Fruit fly (Drosophila melanogaster): ENCODE data around the gene MED14.

MED14 gene

DNA sequence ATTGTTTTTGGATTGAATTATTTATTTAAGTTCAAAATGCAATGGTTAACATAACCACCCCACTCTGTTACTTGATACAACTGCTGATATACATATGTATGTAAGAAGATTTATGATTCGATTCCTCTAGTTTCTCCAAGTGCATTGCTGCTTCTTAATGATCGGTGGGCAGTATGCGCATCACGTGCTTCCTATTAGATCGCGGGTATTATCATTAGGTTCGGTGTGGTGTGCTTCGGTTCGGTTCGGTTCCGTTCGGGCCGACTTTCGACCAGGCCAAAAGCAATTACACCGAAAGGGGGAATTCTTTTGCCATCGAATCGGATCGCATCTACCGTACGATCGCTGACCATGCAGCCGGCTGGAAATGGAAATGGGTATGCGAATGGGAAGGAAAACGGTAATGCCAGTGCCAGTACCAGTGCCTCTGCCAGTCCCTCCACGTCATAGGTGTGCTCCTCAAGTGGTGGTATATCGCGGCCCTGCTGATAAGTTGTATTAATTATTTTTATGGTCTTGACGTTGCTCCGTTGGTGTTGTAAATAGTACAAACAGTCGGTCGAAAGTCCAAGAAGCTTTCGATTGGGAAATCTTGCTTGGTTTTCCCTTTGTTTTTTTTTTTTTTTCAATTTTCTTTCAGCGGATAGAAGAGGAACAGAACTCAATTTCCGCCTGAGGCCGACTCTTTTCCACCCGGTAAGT is 44.4 kb downstream of the MED14 start:
- TF ChIP-seq CG17801 (GFP tag; optimal IDR thresholded peaks at IDR 0.05; ENCODE audit: partially characterized antibody) = no peak

DNA sequence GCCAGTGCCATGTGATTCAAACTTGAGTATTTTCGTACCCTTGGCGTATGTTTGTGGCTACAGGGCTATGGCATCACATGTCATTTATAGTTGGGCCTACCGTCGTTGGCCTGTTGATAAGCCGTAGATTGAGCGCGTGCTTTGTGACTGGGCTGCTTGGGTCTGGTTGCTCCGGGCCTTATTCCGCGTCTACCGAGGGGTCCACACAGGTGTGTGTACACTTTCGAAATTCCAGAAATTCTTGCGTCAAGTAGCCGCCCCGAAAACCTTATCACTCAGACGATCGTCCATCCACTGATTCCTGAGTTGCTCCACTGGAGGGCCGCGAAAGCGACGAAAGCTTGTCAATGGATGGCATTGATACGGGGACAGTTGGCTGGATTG is 45.0 kb downstream of the MED14 start:
- TF ChIP-seq CG17801 (GFP tag; optimal IDR thresholded peaks at IDR 0.05; ENCODE audit: partially characterized antibody) = no peak

DNA sequence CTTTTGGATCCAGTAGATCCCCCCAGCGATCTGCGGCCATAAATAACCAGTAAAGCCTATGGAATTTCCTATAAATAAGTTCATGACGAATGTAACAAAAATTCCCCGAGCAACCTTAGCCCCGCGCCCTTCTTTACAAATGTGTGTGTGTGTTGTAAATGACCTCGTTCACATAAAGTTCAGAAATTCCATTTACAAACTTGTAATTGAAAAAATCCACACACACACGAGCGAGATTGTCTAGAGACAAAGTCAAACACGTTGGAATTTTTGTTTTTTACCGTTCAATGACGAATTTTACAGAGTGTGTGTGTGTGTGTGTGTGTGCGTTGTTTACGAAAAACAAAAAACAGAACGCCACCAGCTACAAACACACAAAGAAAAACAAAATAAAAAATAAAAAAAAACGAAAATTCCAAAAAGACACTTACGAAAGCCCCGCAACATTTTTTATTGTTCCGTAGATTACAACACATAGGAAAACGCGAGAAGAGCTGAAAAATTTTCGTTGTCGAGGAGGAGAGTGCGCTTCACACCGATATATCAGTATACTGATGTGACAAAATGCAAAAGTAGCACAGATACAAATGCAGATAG is 45.8 kb downstream of the MED14 start:
- TF ChIP-seq CG17801 (GFP tag; optimal IDR thresholded peaks at IDR 0.05; ENCODE audit: partially characterized antibody) = no peak

DNA sequence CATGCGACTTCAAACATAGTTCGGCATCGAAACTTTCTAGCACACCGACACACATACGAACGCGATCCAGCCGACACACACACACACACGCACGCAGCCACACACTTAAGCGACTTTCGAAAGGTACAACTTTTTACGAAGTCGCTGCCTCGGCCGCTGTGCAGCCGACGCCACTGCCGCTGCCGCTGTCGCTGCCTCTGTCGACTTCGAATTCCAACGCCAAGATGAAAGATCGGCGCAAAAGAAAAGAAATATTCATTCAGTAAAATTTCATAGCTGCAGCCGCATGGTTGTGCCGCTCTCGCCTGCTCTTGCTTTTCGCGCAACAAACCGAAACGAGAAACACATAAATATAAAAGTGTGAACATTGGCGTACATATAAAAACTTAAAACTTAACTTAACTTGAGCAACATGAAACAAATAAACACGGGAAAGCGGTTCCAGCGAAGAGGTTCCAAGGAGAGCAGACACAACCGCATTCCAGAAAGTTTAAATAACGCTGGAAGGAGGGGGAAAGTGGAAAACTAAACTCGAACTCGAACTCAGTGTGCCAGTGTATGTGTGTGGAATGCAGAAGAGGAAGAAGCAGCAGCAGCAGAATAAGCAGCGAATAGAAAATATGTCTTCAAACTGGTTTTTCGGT is 46.5 kb downstream of the MED14 start:
- TF ChIP-seq CG17801 (GFP tag; optimal IDR thresholded peaks at IDR 0.05; ENCODE audit: partially characterized antibody) = no peak

DNA sequence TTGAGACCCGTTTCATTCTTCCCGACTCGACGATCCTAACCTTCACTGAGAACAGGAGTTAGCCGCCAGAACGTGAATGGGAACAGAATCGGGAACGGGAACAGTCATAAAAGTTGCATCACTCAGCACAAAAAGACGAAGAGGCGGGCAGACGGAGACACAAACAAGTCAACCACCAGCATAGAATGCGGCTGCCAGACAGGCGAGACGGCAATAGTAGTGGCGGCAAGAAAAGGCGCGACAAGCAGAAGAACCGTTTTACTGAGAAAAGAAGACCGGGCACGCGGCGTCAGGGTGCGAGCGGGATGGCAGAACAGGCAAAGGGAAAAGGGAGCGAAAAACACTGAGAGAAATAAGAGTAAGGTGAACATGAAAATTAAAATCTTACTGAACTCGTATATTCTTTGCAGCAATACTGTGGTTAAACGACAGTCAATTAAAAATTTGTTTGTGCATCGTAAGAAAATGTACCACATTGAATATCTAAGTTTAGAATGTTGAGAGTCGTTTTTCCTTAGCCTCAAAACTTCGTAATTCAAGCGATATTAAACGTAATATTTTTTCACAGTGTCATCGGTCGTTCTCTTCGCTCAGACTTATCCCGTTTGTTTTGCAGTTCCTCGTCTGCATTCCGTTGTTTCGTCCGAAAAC is 47.4 kb downstream of the MED14 start:
- TF ChIP-seq CG17801 (GFP tag; optimal IDR thresholded peaks at IDR 0.05; ENCODE audit: partially characterized antibody) = peak; percentile 88

DNA sequence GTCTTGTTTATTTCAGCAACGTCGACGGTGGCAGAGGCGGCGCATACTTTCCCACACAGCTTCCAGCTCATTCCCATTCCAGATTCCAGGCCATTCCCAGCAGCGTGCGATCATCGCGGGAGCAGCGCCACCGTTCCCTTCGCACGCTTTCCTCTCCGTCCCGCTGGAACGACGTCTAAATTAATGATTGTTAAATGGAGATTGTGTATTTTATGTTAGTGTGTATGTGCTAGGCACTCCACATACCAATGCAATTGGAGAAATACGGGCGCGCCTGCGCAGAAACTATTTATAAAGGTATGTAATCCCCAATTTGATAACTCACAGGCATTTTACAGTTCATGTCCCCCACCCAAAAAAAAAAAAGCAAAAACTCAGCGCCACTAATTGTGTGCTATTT is 48.4 kb downstream of the MED14 start:
- no peak for TF ChIP-seq CG17801 (GFP tag; optimal IDR thresholded peaks at IDR 0.05; ENCODE audit: partially characterized antibody)

DNA sequence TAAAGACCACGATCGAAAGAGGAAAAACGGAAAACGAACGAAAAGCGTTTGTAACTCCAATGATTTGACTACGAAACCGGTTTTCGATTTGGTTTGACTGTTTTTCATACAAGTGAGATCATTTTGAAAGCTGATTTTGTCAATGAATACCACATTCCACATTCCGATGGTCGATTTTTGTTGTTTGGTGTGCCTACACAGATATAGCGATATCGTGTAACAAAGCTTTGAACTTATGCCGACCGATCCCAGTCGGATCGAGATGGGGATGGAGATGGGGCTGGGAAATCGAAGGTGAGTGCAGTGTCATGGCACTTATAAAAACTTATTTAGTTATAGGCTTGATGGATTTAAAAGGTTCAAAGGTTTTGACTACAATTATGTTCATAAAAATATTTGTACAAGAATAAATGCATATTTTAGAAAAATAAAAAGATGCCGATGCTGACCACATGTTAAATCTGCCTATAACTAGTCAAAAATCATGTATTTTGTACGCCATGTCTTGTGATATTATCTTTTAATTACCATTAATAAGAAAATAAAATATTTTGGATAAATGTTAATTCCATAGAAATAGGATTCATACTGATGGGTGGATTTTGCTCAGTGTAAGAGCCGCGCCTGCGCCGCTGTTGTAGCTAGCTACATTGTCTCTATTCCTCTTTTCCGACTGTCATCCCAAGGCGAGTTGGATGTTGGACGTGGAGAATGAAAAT is 49.3 kb downstream of the MED14 start:
- TF ChIP-seq CG17801 (GFP tag; optimal IDR thresholded peaks at IDR 0.05; ENCODE audit: partially characterized antibody) = no peak

DNA sequence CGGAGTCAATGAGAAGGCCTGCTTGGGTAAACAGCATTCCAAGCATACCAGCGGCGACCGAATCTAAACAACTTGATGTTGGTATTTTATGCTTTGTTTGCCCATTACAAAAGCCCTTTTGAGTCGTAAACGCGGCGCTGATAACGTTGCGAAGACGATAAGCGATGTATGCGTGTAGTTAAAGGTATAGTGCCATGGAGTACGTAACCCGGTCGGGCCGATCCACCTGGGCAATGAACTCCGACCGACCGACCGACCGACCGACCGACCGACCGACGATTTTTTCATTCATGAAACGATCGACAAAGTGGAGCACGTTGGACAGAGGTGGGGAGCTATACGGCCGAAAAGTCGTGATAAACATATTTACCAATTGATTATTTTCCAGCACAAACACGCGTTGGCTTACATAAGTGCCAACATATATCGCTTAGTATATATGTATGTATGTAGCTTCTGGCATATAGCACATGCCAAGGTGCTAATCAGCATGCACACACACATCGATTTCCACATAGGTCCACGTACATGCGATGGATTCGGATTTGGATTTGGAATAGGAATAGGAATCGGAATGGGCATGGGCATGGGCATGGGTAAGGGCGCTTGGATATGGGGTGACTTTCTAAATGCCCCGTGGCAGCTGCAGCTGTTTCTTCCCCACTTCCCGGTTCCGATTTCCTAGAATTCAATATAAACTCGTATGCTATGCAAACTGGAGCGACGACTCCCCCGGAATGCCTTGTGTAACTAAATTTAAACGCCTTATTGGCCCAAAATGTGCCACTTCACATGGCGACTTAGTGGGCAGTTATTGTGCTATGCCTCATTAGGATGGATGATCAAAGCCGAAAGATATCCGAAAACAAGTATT is 50.1 kb downstream of the MED14 start:
- no peak for TF ChIP-seq CG17801 (GFP tag; optimal IDR thresholded peaks at IDR 0.05; ENCODE audit: partially characterized antibody)

DNA sequence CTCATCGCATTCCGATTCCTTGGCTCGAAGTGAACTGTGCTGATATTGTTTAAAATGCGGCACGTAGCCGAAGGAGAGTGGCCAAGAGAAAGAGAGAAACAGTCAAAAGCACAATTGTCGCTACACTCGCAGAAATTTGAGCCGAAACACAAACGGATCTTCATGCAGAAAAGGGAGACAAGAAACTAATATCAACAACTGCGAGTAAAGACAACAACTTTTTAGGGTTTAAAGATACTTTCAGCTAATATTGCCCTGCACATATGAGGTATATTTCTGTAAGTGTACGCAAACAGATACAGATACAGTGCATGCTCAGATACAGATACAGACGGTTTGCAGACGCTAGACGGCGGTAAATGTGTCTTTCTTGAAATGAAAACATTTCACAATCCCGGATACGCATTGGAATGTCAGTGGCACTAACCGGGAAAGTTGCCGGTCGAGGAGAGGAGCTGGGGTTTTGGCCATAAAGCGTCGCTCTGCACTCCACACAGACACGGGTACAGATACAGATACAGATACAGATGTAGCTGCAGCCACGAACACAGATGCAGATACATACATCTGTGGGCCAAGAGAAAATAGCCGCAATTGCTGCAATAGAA is 51.2 kb downstream of the MED14 start:
- TF ChIP-seq CG17801 (GFP tag; optimal IDR thresholded peaks at IDR 0.05; ENCODE audit: partially characterized antibody) = peak; percentile 9

DNA sequence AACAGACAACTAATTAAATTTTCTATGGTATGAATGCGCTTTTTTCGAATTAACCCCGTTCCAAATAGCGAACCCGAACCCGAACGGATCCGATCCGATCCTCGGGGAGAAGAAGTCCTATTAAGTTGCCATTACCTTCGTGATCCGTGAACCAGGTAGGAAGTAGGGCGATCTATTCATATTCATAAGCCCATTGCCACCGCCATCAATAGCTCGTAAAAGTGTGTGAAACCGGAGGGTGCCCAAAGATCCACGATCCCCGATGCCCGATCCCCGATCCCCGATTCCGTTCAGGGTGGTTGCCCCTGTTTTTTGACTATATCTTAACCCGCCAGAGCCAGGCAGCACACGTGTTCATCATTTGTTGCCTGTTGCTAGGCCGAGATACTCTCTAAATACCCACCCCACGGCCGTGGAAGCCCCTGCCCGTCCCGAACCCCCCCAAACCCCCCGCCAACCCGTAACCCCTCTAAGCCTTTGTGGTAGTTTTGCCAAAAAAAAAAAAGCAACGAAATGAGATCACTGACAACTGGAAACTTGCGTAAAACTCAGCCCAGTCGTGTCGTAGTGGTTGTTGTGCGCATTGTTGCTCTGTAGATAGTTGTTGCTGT is 52.5 kb downstream of the MED14 start:
- TF ChIP-seq CG17801 (GFP tag; optimal IDR thresholded peaks at IDR 0.05; ENCODE audit: partially characterized antibody) = no peak

DNA sequence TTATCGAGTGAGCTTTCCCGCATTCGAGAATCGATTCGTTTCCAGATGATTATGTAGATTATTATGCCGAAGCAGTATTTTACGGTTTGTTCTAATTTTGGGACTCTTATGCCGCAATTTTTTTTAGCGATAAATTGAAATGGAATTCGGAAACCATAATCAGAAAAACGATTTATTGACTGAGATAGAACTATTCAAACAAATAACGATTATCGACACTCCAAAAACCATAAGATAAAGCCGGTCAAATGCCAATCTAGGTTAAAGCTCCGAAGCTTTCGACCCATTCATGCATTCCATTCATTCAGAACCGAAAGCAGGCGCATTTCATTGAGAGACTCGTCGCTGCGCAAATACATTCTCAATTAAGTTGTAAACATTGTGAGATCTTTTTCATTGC is 54.5 kb downstream of the MED14 start:
- TF ChIP-seq CG17801 (GFP tag; optimal IDR thresholded peaks at IDR 0.05; ENCODE audit: partially characterized antibody) = no peak

DNA sequence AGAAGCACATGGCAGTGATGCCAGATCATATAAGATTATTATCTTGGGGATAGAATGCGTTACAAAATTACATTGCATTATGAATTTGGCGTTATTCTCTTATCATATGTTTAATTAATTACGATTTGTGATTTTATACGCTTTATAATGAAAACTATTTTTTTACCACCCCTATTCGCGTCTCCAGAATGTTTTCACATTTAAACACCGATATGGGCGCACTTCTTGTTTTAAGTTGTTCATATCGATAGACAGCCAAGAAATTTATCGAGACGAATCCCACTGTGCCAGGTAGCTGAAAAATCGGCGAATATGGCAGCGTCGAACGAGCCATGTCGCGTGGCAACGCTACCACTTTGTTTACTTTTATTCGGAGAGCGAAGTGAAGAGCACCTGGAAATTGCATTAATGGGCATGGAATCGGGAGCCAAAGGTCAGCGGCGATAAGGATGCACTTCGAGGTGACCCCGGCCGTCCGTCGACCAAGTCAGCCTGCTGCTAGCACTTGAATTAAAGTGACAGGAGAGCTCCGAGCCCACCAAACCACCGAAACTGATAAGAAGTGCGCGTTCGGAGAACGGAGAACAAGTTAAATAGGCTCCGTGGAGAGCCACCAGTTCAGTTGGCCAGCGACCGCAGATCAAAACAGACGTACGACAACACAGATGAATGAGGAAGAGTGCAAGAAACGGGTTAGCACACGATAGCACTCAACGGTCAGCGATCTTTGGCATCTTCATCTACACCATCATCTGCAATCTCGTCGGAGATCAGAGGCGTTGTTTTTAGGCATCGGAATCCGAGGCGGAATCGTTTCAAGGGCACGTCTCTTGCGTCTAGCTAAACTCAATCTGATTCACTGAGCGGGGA is 55.3 kb downstream of the MED14 start, which contains the start of gene Gale:
Gene Gale, plus strand, starts transcription at position 401 of the 870 bp plus-strand sequence.
- TF ChIP-seq CG17801 (GFP tag; optimal IDR thresholded peaks at IDR 0.05; ENCODE audit: partially characterized antibody) = no peak

All from ovary, adult (tissue).